Worm (Caenorhabditis elegans) whole organism, L4 larva: Measurements from ENCODE around the gene F58B4.2.

Source experiments
- F26F4.8 ChIP-seq: fragments of 200-800 bp; sonication (Bioruptor generic); conservative IDR thresholded peaks from 2 replicates; pipeline ENCODE4 v1.3.6; 2022; ENCODE audit warnings: missing genetic modification characterization, missing compliant biosample characterization
- F37D6.2 ChIP-seq: sonication (generic microtip); optimal IDR thresholded peaks from 2 replicates; lab custom pipeline; 2016; ENCODE audit warnings: mild to moderate bottlenecking, missing genetic modification characterization, missing compliant biosample characterization
- F49E8.2 ChIP-seq: sonication (generic microtip); optimal IDR thresholded peaks from 2 replicates; lab custom pipeline; 2016; ENCODE audit warnings: missing compliant biosample characterization, mild to moderate bottlenecking, missing genetic modification characterization, borderline replicate concordance
- T20F7.1 ChIP-seq: fragments of 200-800 bp; sonication (Bioruptor generic); optimal IDR thresholded peaks from 2 replicates; lab custom pipeline; 2018; ENCODE audit warnings: mild to moderate bottlenecking, missing genetic modification characterization, missing compliant biosample characterization
- Y105C5A.15 ChIP-seq: fragments of 200-800 bp; sonication (Bioruptor generic); IDR thresholded peaks from 2 replicates; pipeline ENCODE4 v1.3.6; 2022; ENCODE audit warnings: missing genetic modification characterization, missing compliant biosample characterization
- ZK546.5 ChIP-seq, 2 experiments: sonication (generic microtip); optimal IDR thresholded peaks; 2 replicates each; lab custom pipeline; 2017; ENCODE audit warnings: missing biosample characterization in 2 of 2, missing genetic modification characterization in 2 of 2
- aha-1 ChIP-seq: fragments of 150-350 bp; peaks from one replicate; lab custom pipeline; 2014; ENCODE audit warnings: missing biosample characterization, missing genetic modification characterization
- aly-2 ChIP-seq: sonication (generic microtip); optimal IDR thresholded peaks from 2 replicates; lab custom pipeline; 2018; ENCODE audit warnings: missing biosample characterization, missing genetic modification characterization
- ceh-28 ChIP-seq: fragments of 150-350 bp; optimal IDR thresholded peaks from 2 replicates; lab custom pipeline; 2014; ENCODE audit warnings: missing biosample characterization, missing genetic modification reagents, missing genetic modification characterization
- ceh-44 ChIP-seq: fragments of 200-800 bp; sonication (Bioruptor generic); IDR thresholded peaks from 2 replicates; pipeline ENCODE4 v1.3.6; 2022; ENCODE audit warnings: missing genetic modification reagents, missing genetic modification characterization, missing compliant biosample characterization
- ceh-82 ChIP-seq: sonication (generic microtip); optimal IDR thresholded peaks from 2 replicates; lab custom pipeline; 2017; ENCODE audit warnings: missing biosample characterization, missing genetic modification characterization
- ces-1 ChIP-seq: fragments of 150-350 bp; sonication (generic microtip); optimal IDR thresholded peaks from 4 replicates; lab custom pipeline; 2014; ENCODE audit warnings: missing biosample characterization, missing genetic modification reagents, missing genetic modification characterization
- cey-2 ChIP-seq: sonication (generic microtip); optimal IDR thresholded peaks from 3 replicates; lab custom pipeline; 2017; ENCODE audit warnings: missing genetic modification characterization, mild to moderate bottlenecking, missing compliant biosample characterization, antibody characterized with exemption, borderline replicate concordance; ENCODE audit not compliant: insufficient read depth
- ctbp-1 ChIP-seq: fragments of 200-800 bp; sonication (Bioruptor generic); IDR thresholded peaks from 2 replicates; pipeline ENCODE4 v1.3.6; 2022; ENCODE audit warnings: missing genetic modification reagents, missing genetic modification characterization, missing compliant biosample characterization
- daf-12 ChIP-seq: fragments of 150-350 bp; optimal IDR thresholded peaks from 2 replicates; lab custom pipeline; 2014; ENCODE audit warnings: missing biosample characterization, missing genetic modification reagents, missing genetic modification characterization
- daf-16 ChIP-seq, 3 experiments: sonication (generic microtip); optimal IDR thresholded peaks; 2 replicates each; lab custom pipeline; 2016 to 2017; ENCODE audit warnings: missing genetic modification characterization in 3 of 3, missing genetic modification reagents in 3 of 3, mild to moderate bottlenecking in 2 of 3, missing compliant biosample characterization in 2 of 3, missing biosample characterization in 1 of 3, moderate library complexity in 1 of 3
- daf-19 ChIP-seq: fragments of 200-800 bp; sonication (Bioruptor generic); conservative IDR thresholded peaks from 2 replicates; pipeline ENCODE4 v1.3.6; 2022; ENCODE audit warnings: missing genetic modification characterization, missing compliant biosample characterization
- daf-8 ChIP-seq: fragments of 200-800 bp; sonication (Bioruptor generic); IDR thresholded peaks from 2 replicates; pipeline ENCODE4 v1.3.6; 2022; ENCODE audit warnings: missing genetic modification characterization, missing compliant biosample characterization
- dmd-6 ChIP-seq: fragments of 200-800 bp; sonication (Bioruptor generic); IDR thresholded peaks from 2 replicates; pipeline ENCODE4 v1.3.6; 2022; ENCODE audit warnings: missing genetic modification reagents, missing genetic modification characterization, missing compliant biosample characterization
- dmd-9 ChIP-seq: fragments of 200-800 bp; sonication (Bioruptor generic); IDR thresholded peaks from 2 replicates; pipeline ENCODE4 v1.3.6; 2022; ENCODE audit warnings: missing genetic modification reagents, missing genetic modification characterization, missing compliant biosample characterization
- dve-1 ChIP-seq: sonication (generic microtip); optimal IDR thresholded peaks from 2 replicates; lab custom pipeline; 2017; ENCODE audit warnings: antibody characterized with exemption, mild to moderate bottlenecking, missing genetic modification characterization, missing compliant biosample characterization; ENCODE audit not compliant: insufficient read depth
- egl-27 ChIP-seq: sonication (generic microtip); optimal IDR thresholded peaks from 3 replicates; lab custom pipeline; 2017; ENCODE audit warnings: missing biosample characterization, missing genetic modification reagents, missing genetic modification characterization
- gei-8 ChIP-seq: fragments of 200-800 bp; sonication (Bioruptor generic); optimal IDR thresholded peaks from 2 replicates; lab custom pipeline; 2018; ENCODE audit warnings: mild to moderate bottlenecking, missing genetic modification characterization, missing compliant biosample characterization
- hlh-11 ChIP-seq: fragments of 200-800 bp; sonication (Bioruptor generic); optimal IDR thresholded peaks from 2 replicates; lab custom pipeline; 2018; ENCODE audit warnings: mild to moderate bottlenecking, missing genetic modification characterization, missing compliant biosample characterization
- jun-1 ChIP-seq: fragments of 150-350 bp; optimal IDR thresholded peaks from 2 replicates; lab custom pipeline; 2014; ENCODE audit warnings: missing biosample characterization, missing genetic modification reagents, missing genetic modification characterization
- lim-7 ChIP-seq: fragments of 200-800 bp; sonication (Bioruptor generic); IDR thresholded peaks from 2 replicates; pipeline ENCODE4 v1.3.6; 2022; ENCODE audit warnings: missing genetic modification characterization, missing compliant biosample characterization
- lin-1 ChIP-seq: fragments of 200-800 bp; sonication (Bioruptor generic); IDR thresholded peaks from 2 replicates; pipeline ENCODE4 v1.3.6; 2022; ENCODE audit warnings: missing genetic modification reagents, missing genetic modification characterization, missing compliant biosample characterization
- lin-13 ChIP-seq: fragments of 150-350 bp; optimal IDR thresholded peaks from 2 replicates; lab custom pipeline; 2014; ENCODE audit warnings: missing biosample characterization, missing genetic modification reagents, missing genetic modification characterization
- lin-15B ChIP-seq: fragments of 150-350 bp; sonication (generic microtip); optimal IDR thresholded peaks from 3 replicates; lab custom pipeline; 2014; ENCODE audit warnings: missing biosample characterization, missing genetic modification characterization
- lin-39 ChIP-seq: fragments of 150-350 bp; optimal IDR thresholded peaks from 2 replicates; lab custom pipeline; 2014; ENCODE audit warnings: missing biosample characterization, missing genetic modification reagents, missing genetic modification characterization
- lir-3 ChIP-seq: sonication (generic microtip); optimal IDR thresholded peaks from 2 replicates; lab custom pipeline; 2016; ENCODE audit warnings: mild to moderate bottlenecking, missing genetic modification characterization, missing compliant biosample characterization
- madf-5 ChIP-seq, 2 experiments: fragments of 200-800 bp; sonication (Bioruptor generic); IDR thresholded peaks; 2 replicates each; pipeline ENCODE4 v1.3.6; 2022; ENCODE audit warnings: missing compliant biosample characterization in 2 of 2, missing genetic modification characterization in 2 of 2
- mdt-29 ChIP-seq: fragments of 200-800 bp; sonication (Bioruptor generic); IDR thresholded peaks from 2 replicates; pipeline ENCODE4 v1.3.6; 2022; ENCODE audit warnings: missing genetic modification reagents, missing genetic modification characterization, missing compliant biosample characterization
- mes-2 ChIP-seq: sonication (generic microtip); optimal IDR thresholded peaks from 2 replicates; lab custom pipeline; 2016; ENCODE audit warnings: missing genotype, mild to moderate bottlenecking, missing genetic modification characterization, missing compliant biosample characterization; ENCODE audit not compliant: poor library complexity, severe bottlenecking
- mxl-2 ChIP-seq: fragments of 200-800 bp; sonication (Bioruptor generic); conservative IDR thresholded peaks from 2 replicates; pipeline ENCODE4 v1.3.6; 2022; ENCODE audit warnings: missing genetic modification reagents, missing genetic modification characterization, missing compliant biosample characterization
- nhr-10 ChIP-seq: fragments of 150-350 bp; optimal IDR thresholded peaks from 2 replicates; lab custom pipeline; 2014; ENCODE audit warnings: missing biosample characterization, missing genetic modification characterization
- nhr-102 ChIP-seq: sonication (generic microtip); optimal IDR thresholded peaks from 2 replicates; lab custom pipeline; 2016; ENCODE audit warnings: mild to moderate bottlenecking, missing genetic modification characterization, moderate library complexity, missing compliant biosample characterization
- nhr-11 ChIP-seq: fragments of 150-350 bp; optimal IDR thresholded peaks from 2 replicates; lab custom pipeline; 2014; ENCODE audit warnings: missing biosample characterization, missing genetic modification characterization
- nhr-28 ChIP-seq: fragments of 150-350 bp; optimal IDR thresholded peaks from 2 replicates; lab custom pipeline; 2014; ENCODE audit warnings: missing biosample characterization, missing genetic modification characterization
- nhr-41 ChIP-seq: fragments of 200-800 bp; sonication (Bioruptor generic); IDR thresholded peaks from 2 replicates; pipeline ENCODE4 v1.3.6; 2022; ENCODE audit warnings: missing genetic modification reagents, missing genetic modification characterization, missing compliant biosample characterization
- nhr-6 ChIP-seq: fragments of 150-350 bp; optimal IDR thresholded peaks from 2 replicates; lab custom pipeline; 2014; ENCODE audit warnings: missing biosample characterization, missing genetic modification characterization
- nhr-76 ChIP-seq: fragments of 150-350 bp; optimal IDR thresholded peaks from 2 replicates; lab custom pipeline; 2014; ENCODE audit warnings: missing biosample characterization, missing genetic modification characterization
- php-3 ChIP-seq: fragments of 200-800 bp; sonication (Bioruptor generic); IDR thresholded peaks from 2 replicates; pipeline ENCODE4 v1.3.6; 2022; ENCODE audit warnings: missing genetic modification reagents, missing genetic modification characterization, missing compliant biosample characterization
- skn-1 ChIP-seq: fragments of 150-350 bp; optimal IDR thresholded peaks from 2 replicates; lab custom pipeline; 2014; ENCODE audit warnings: missing biosample characterization, missing genetic modification characterization
- snpc-1.2 ChIP-seq: fragments of 200-800 bp; sonication (Bioruptor generic); IDR thresholded peaks from 2 replicates; pipeline ENCODE4 v1.3.6; 2022; ENCODE audit warnings: missing genetic modification reagents, missing genetic modification characterization, missing compliant biosample characterization
- snpc-4 ChIP-seq: fragments of 150-350 bp; optimal IDR thresholded peaks from 2 replicates; lab custom pipeline; 2014; ENCODE audit warnings: missing biosample characterization, missing genetic modification characterization
- spr-3 ChIP-seq: fragments of 200-800 bp; sonication (Bioruptor generic); optimal IDR thresholded peaks from 2 replicates; lab custom pipeline; 2018; ENCODE audit warnings: mild to moderate bottlenecking, missing genetic modification characterization, missing compliant biosample characterization
- tra-1 ChIP-seq: fragments of 200-800 bp; sonication (Bioruptor generic); IDR thresholded peaks from 2 replicates; pipeline ENCODE4 v1.3.6; 2022; ENCODE audit warnings: missing genetic modification reagents, missing genetic modification characterization, missing compliant biosample characterization
- zfp-3 ChIP-seq: fragments of 200-800 bp; sonication (Bioruptor generic); conservative IDR thresholded peaks from 2 replicates; pipeline ENCODE4 v1.3.6; 2022; ENCODE audit warnings: missing genetic modification reagents, missing genetic modification characterization, missing compliant biosample characterization
- zip-11 ChIP-seq: fragments of 200-800 bp; sonication (Bioruptor generic); IDR thresholded peaks from 2 replicates; pipeline ENCODE4 v1.3.6; 2022; ENCODE audit warnings: missing genetic modification characterization, missing compliant biosample characterization
- zip-2 ChIP-seq: fragments of 150-350 bp; optimal IDR thresholded peaks from 2 replicates; lab custom pipeline; 2014; ENCODE audit warnings: missing biosample characterization, missing genetic modification characterization
- ztf-11 ChIP-seq: fragments of 150-350 bp; optimal IDR thresholded peaks from 2 replicates; lab custom pipeline; 2014; ENCODE audit warnings: missing biosample characterization, missing genetic modification characterization

F58B4.2 gene

DNA sequence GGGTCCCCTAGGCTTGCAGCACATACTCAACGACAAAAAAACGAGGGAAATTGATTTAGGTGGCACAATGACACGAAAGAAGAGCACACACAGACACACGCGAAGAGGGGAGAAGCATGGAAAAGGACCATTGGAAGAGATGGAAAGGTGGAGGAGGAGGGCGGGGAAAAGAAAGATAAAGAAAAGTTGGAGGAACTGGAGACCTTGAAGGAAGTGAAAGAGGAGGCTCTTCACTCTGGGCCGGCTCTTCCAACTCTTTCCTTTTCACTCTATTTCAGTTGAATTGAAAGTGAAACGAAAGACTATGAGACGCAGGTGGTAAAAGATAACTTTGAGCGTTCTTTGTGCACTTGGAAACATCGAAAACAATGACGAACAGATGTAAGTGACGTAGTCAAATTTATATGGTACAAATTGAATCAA is 43.2 kb upstream of the F58B4.2 start:
- TF ChIP-seq nhr-41 (0 out of 2 replicates have a peak, but pooled peaks have one; percentile 32), nhr-11 (tag; lab: Kevin White, UChicago) (peak; percentile 86), lin-39 (tag; lab: Kevin White, UChicago) (no peak), nhr-6 (tag; lab: Kevin White, UChicago) (no peak), ztf-11 (no peak), aly-2 (tag; lab: Kevin White, UChicago) (no peak), daf-19 (0 out of 2 replicates have a peak, but pooled peaks have one; percentile 38), snpc-4 (tag; lab: Kevin White, UChicago) (no peak), F49E8.2 (tag; lab: Kevin White, UChicago) (no peak), dmd-6 (GFP tag; lab: Robert Waterston, UW) (peak; percentile 58), ceh-82 (no peak), F37D6.2 (peak; percentile 60), zfp-3 (GFP tag; lab: Robert Waterston, UW) (no peak), T20F7.1 (peak; percentile 25), zip-2 (tag; lab: Kevin White, UChicago) (no peak), Y105C5A.15 (no peak), daf-12 (tag; lab: Kevin White, UChicago) (no peak), mes-2 (tag; lab: Kevin White, UChicago) (peak; percentile 7), lin-13 (GFP tag; lab: Kevin White, UChicago) (peak; percentile 35), ctbp-1 (GFP tag; lab: Robert Waterston, UW) (peak; percentile 84), php-3 (GFP tag; lab: Robert Waterston, UW) (no peak), aha-1 (tag; lab: Kevin White, UChicago) (no peak), lim-7 (no peak), hlh-11 (peak; percentile 84), jun-1 (tag; lab: Kevin White, UChicago) (no peak), nhr-28 (tag; lab: Kevin White, UChicago) (peak; percentile 28), F26F4.8 (GFP tag; lab: Robert Waterston, UW) (no peak), gei-8 (GFP tag; lab: Kevin White, UChicago) (no peak), daf-8 (no peak), tra-1 (GFP tag; lab: Robert Waterston, UW) (no peak; the same call in none of the 2 replicates), skn-1 (no peak), lin-15B (tag; lab: Kevin White, UChicago) (no peak), nhr-10 (tag; lab: Kevin White, UChicago) (no peak), ceh-44 (GFP tag; lab: Robert Waterston, UW) (no peak), ZK546.5 (tag; optimal IDR thresholded peaks at IDR 0.05; lab: Kevin White, UChicago) (no peak), daf-16 (GFP tag; optimal IDR thresholded peaks at IDR 0.05; lab: Kevin White, UChicago) (peak in 1 of 2 experiments; percentile 87), daf-16 (tag; optimal IDR thresholded peaks at IDR 0.05; lab: Kevin White, UChicago) (peak; percentile 53), mdt-29 (no peak), lin-1 (no peak), ceh-28 (tag; lab: Kevin White, UChicago) (no peak), nhr-102 (no peak), madf-5 (GFP tag; IDR thresholded peaks at IDR 0.05; lab: Robert Waterston, UW) (no peak), mxl-2 (no peak), egl-27 (no peak), ces-1 (peak; percentile 68), snpc-1.2 (GFP tag; lab: Robert Waterston, UW) (no peak), zip-11 (GFP tag; lab: Robert Waterston, UW) (no peak), cey-2 (tag; lab: Kevin White, UChicago) (no peak), dve-1 (tag; lab: Kevin White, UChicago) (peak; percentile 52), dmd-9 (GFP tag; lab: Robert Waterston, UW) (no peak), spr-3 (GFP tag; lab: Kevin White, UChicago) (no peak), nhr-76 (no peak), lir-3 (tag; lab: Kevin White, UChicago) (no peak)
